Worm (Caenorhabditis elegans) whole organism, young adult: ENCODE results near the gene cee-1.

Experiments
- lsl-1 ChIP-seq: fragments of 200-800 bp; sonication (Bioruptor generic); optimal IDR thresholded peaks from 2 replicates; lab custom pipeline; 2018; ENCODE audit warnings: mild to moderate bottlenecking, missing genetic modification characterization, moderate library complexity, missing compliant biosample characterization
- snpc-3.4 ChIP-seq: sonication (generic microtip); optimal IDR thresholded peaks from 2 replicates; lab custom pipeline; 2017; ENCODE audit warnings: missing genetic modification characterization, mild to moderate bottlenecking, missing compliant biosample characterization, antibody characterized with exemption, moderate library complexity, missing genotype, missing genetic modification reagents
- ztf-3 ChIP-seq: fragments of 200-800 bp; sonication (Bioruptor generic); optimal IDR thresholded peaks from 2 replicates; lab custom pipeline; 2018; ENCODE audit warnings: mild to moderate bottlenecking, missing genetic modification characterization, missing compliant biosample characterization

DNA sequence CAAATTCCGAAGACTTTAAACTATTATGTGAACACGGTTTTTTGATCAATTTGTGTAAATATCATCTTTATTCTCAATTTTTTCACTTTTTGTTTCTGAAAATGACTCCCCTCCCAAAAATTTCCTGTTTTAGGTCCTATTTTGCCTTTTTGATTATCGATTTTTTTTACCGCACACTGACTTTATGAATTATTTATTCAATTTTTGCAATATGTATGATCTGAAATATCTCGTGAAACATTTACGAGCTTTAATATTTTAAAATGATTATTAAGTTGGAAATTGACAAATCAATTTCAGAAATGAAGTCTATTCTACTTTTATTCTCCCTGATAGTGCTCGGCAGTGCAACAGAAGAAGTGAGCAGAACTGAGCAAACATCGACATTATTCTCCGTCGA, 33.1 kb upstream of the cee-1 start, which contains the start of gene C35D10.1:
- TF ChIP-seq snpc-3.4 (no peak), lsl-1 (GFP tag; lab: Kevin White, UChicago) (no peak), ztf-3 (no peak)
